Worm (Caenorhabditis elegans) whole organism, young adult: ENCODE data around the gene clec-238.

ENCODE experiments used
- F52B5.7 ChIP-seq: sonication (generic microtip); optimal IDR thresholded peaks from 2 replicates; lab custom pipeline; 2016; ENCODE audit warnings: mild to moderate bottlenecking, missing genetic modification characterization, missing compliant biosample characterization
- K11D2.4 ChIP-seq: fragments of 200-800 bp; sonication (Bioruptor generic); IDR thresholded peaks from 2 replicates; pipeline ENCODE4 v1.3.6; 2022; ENCODE audit warnings: missing genetic modification reagents, missing genetic modification characterization, missing compliant biosample characterization
- ama-1 ChIP-seq, 3 experiments: fragments of 150-350 bp in 1 of 3; sonication (generic microtip) in 2 of 3; optimal IDR thresholded peaks; 2 replicates each; lab custom pipeline; 2014 to 2018; ENCODE audit warnings: missing biosample characterization in 2 of 3, missing genetic modification characterization in 2 of 3, missing genetic modification reagents in 2 of 3
- ccch-3 ChIP-seq: fragments of 200-800 bp; sonication (Bioruptor generic); optimal IDR thresholded peaks from 2 replicates; lab custom pipeline; 2018; ENCODE audit warnings: mild to moderate bottlenecking, missing genetic modification characterization, missing compliant biosample characterization
- ceh-40 ChIP-seq: fragments of 200-800 bp; sonication (Bioruptor generic); IDR thresholded peaks from 2 replicates; pipeline ENCODE4 v1.3.6; 2022; ENCODE audit warnings: missing genetic modification characterization, missing compliant biosample characterization
- hmg-20 ChIP-seq: fragments of 200-800 bp; sonication (Bioruptor generic); IDR thresholded peaks from 2 replicates; pipeline ENCODE4 v1.3.6; 2022; ENCODE audit warnings: missing genetic modification reagents, missing genetic modification characterization, missing compliant biosample characterization
- lag-1 ChIP-seq: fragments of 200-800 bp; sonication (Bioruptor generic); IDR thresholded peaks from 2 replicates; pipeline ENCODE4 v1.3.6; 2022; ENCODE audit warnings: missing genetic modification reagents, missing genetic modification characterization, missing compliant biosample characterization
- nhr-120 ChIP-seq: fragments of 200-800 bp; sonication (Bioruptor generic); IDR thresholded peaks from 2 replicates; pipeline ENCODE4 v1.3.6; 2022; ENCODE audit warnings: missing genetic modification characterization, missing compliant biosample characterization
- rcor-1 ChIP-seq: fragments of 200-800 bp; sonication (Bioruptor generic); IDR thresholded peaks from 2 replicates; pipeline ENCODE4 v1.3.6; 2022; ENCODE audit warnings: missing genetic modification reagents, missing genetic modification characterization, missing compliant biosample characterization
- unc-62 ChIP-seq: fragments of 150-350 bp; optimal IDR thresholded peaks from 2 replicates; lab custom pipeline; 2014; ENCODE audit warnings: missing biosample characterization, missing genetic modification reagents, missing genetic modification characterization
- zim-3 ChIP-seq: sonication (generic microtip); optimal IDR thresholded peaks from 2 replicates; lab custom pipeline; 2017; ENCODE audit warnings: mild to moderate bottlenecking, missing genetic modification characterization, moderate library complexity, missing compliant biosample characterization

ce11 chrV:16966636-16967035, 15.0 kb downstream of the clec-238 start, which contains the start of gene fbxa-90:
- TF ChIP-seq nhr-120 (GFP tag; lab: Robert Waterston, UW) = no peak
- no peak for TF ChIP-seq lag-1
- no peak for TF ChIP-seq zim-3
- no peak for TF ChIP-seq F52B5.7 (tag; lab: Kevin White, UChicago)
- TF ChIP-seq hmg-20 (GFP tag; lab: Robert Waterston, UW) = no peak
- TF ChIP-seq unc-62 (GFP tag; lab: Kevin White, UChicago) = no peak
- no peak for TF ChIP-seq rcor-1
- no peak for TF ChIP-seq ceh-40
- no peak for TF ChIP-seq ama-1 (optimal IDR thresholded peaks at IDR 0.05; lab: Kevin White, UChicago)
- no peak for TF ChIP-seq ama-1 (GFP tag; optimal IDR thresholded peaks at IDR 0.05; lab: Kevin White, UChicago)
- TF ChIP-seq ccch-3 (GFP tag; lab: Kevin White, UChicago) = no peak
- TF ChIP-seq K11D2.4 (GFP tag; lab: Robert Waterston, UW) = no peak
